Worm (Caenorhabditis elegans) whole organism, L4 larva: ENCODE measurements around the gene Y67D2.5.

ENCODE experiments used
- F26F4.8 ChIP-seq: fragments of 200-800 bp; sonication (Bioruptor generic); conservative IDR thresholded peaks from 2 replicates; pipeline ENCODE4 v1.3.6; 2022; ENCODE audit warnings: missing genetic modification characterization, missing compliant biosample characterization
- aha-1 ChIP-seq: fragments of 150-350 bp; peaks from one replicate; lab custom pipeline; 2014; ENCODE audit warnings: missing biosample characterization, missing genetic modification characterization
- ces-1 ChIP-seq: fragments of 150-350 bp; sonication (generic microtip); optimal IDR thresholded peaks from 4 replicates; lab custom pipeline; 2014; ENCODE audit warnings: missing biosample characterization, missing genetic modification reagents, missing genetic modification characterization
- hmg-1.1 ChIP-seq: fragments of 200-800 bp; sonication (Bioruptor generic); IDR thresholded peaks from 2 replicates; pipeline ENCODE4 v1.3.6; 2022; ENCODE audit warnings: missing genetic modification reagents, missing genetic modification characterization, missing compliant biosample characterization
- lin-13 ChIP-seq: fragments of 150-350 bp; optimal IDR thresholded peaks from 2 replicates; lab custom pipeline; 2014; ENCODE audit warnings: missing biosample characterization, missing genetic modification reagents, missing genetic modification characterization
- lin-38 ChIP-seq: fragments of 200-800 bp; sonication (Bioruptor generic); IDR thresholded peaks from 2 replicates; pipeline ENCODE4 v1.3.6; 2022; ENCODE audit warnings: missing genetic modification reagents, missing genetic modification characterization, missing compliant biosample characterization
- lsy-2 ChIP-seq, 2 experiments: fragments of 150-350 bp in 1 of 2; sonication (generic microtip) in 1 of 2; optimal IDR thresholded peaks; 2 replicates each; lab custom pipeline; 2014 to 2017; ENCODE audit warnings: missing biosample characterization in 2 of 2, missing genetic modification characterization in 2 of 2
- mep-1 ChIP-seq: fragments of 150-350 bp; sonication (generic microtip); optimal IDR thresholded peaks from 3 replicates; lab custom pipeline; 2014; ENCODE audit warnings: missing biosample characterization, missing genetic modification characterization
- mes-2 ChIP-seq: sonication (generic microtip); optimal IDR thresholded peaks from 2 replicates; lab custom pipeline; 2016; ENCODE audit warnings: missing genotype, mild to moderate bottlenecking, missing genetic modification characterization, missing compliant biosample characterization; ENCODE audit not compliant: poor library complexity, severe bottlenecking
- mxl-3 ChIP-seq: fragments of 200-800 bp; sonication (Bioruptor generic); optimal IDR thresholded peaks from 2 replicates; lab custom pipeline; 2018; ENCODE audit warnings: mild to moderate bottlenecking, missing genetic modification characterization, missing compliant biosample characterization
- nhr-25 ChIP-seq: sonication (generic microtip); optimal IDR thresholded peaks from 2 replicates; lab custom pipeline; 2017; ENCODE audit warnings: missing genetic modification characterization, mild to moderate bottlenecking, missing compliant biosample characterization, antibody characterized with exemption, moderate library complexity, borderline replicate concordance; ENCODE audit not compliant: insufficient read depth
- nhr-41 ChIP-seq: fragments of 200-800 bp; sonication (Bioruptor generic); IDR thresholded peaks from 2 replicates; pipeline ENCODE4 v1.3.6; 2022; ENCODE audit warnings: missing genetic modification reagents, missing genetic modification characterization, missing compliant biosample characterization
- set-16 ChIP-seq: fragments of 200-800 bp; sonication (Bioruptor generic); IDR thresholded peaks from 2 replicates; pipeline ENCODE4 v1.3.6; 2022; ENCODE audit warnings: missing genetic modification reagents, missing genetic modification characterization, missing compliant biosample characterization
- zag-1 ChIP-seq: fragments of 150-350 bp; optimal IDR thresholded peaks from 2 replicates; lab custom pipeline; 2014; ENCODE audit warnings: missing biosample characterization, missing genetic modification characterization
- ztf-11 ChIP-seq: fragments of 150-350 bp; optimal IDR thresholded peaks from 2 replicates; lab custom pipeline; 2014; ENCODE audit warnings: missing biosample characterization, missing genetic modification characterization

Gene Y67D2.5

DNA sequence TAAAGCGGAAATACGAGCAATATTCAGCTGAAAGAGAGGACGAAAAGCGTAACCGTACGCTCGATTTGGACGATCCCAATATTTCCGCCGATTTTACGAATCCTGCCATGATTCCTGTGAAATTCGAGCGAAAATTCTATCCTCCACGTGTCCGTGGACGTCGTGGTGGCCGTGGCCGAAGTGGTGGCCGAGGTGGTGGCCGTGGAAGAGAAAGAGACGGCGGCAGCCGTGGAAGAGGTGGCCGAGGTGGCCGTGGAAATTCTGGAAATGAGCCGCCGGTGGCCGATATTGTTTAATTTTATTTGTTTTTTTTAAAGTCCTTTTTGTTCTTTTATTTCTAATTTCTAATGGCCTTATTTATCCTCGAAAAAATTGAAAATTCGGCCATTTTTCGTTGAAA, 31.8 kb downstream of the Y67D2.5 start:
- no peak for TF ChIP-seq ztf-11
- peak; percentile 77; the same call in 1 of the 2 replicates for TF ChIP-seq set-16

DNA sequence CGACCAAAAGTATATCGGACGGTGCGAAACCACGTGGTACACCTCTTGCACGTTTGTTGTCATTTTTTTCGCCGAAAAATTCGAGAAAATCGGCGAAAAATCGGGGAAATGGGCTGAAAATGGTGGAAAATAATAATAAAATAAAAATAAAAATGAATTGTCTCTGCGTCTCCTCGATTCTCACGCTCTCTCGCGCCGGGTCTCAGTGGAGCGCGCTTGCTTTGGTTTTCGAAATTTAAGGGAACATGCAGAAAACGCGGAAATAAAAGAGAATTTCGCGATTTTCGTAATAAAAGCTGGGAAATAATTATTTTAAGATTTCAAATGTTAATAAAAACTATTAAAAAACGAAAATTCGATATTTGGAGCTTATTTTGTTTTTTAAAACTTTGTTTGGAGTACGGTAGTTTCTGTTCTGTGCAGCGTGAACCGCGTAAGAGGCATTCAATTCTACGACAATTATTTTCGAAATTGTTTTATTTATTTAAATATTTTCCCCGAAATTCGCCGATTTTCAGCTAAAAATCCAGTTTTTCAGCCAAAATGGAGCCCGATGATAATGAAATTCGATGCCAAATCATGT, 44.1 kb downstream of the Y67D2.5 start, which contains the start of the genes ave-1 and M01G5.1:
Gene ave-1 (minus strand): TSS at position 113 of the 583 bp plus-strand sequence.
Gene M01G5.1 (plus strand): TSS at position 539 of the 583 bp plus-strand sequence.
- TF ChIP-seq lin-13 (GFP tag; lab: Kevin White, UChicago) = peak; percentile 53
- 0 out of 2 replicates have a peak, but pooled peaks have one; percentile 20 for TF ChIP-seq hmg-1.1 (GFP tag; lab: Robert Waterston, UW)
- peak; percentile 44 for TF ChIP-seq mes-2 (tag; lab: Kevin White, UChicago)
- TF ChIP-seq aha-1 (tag; lab: Kevin White, UChicago) = peak; percentile 54
- no peak for TF ChIP-seq ces-1 (GFP tag; lab: Kevin White, UChicago)
- TF ChIP-seq F26F4.8 = no peak
- TF ChIP-seq lin-38 = peak; percentile 92
- TF ChIP-seq mep-1 (tag; lab: Kevin White, UChicago) = peak; percentile 11
- no peak for TF ChIP-seq nhr-25 (tag; lab: Kevin White, UChicago)
- TF ChIP-seq lsy-2 (tag; optimal IDR thresholded peaks at IDR 0.05; lab: Kevin White, UChicago) = peak in 1 of 2 experiments; percentile 67
- TF ChIP-seq, all 104 proteins: peak for 7

- TF ChIP-seq zag-1 (tag; lab: Kevin White, UChicago) = no peak
- no peak for TF ChIP-seq nhr-41 (GFP tag; lab: Robert Waterston, UW)
- no peak for TF ChIP-seq lsy-2 (tag; optimal IDR thresholded peaks at IDR 0.05; lab: Kevin White, UChicago)
- peak; percentile 73 for TF ChIP-seq aha-1 (tag; lab: Kevin White, UChicago)
- no peak for TF ChIP-seq mxl-3 (GFP tag; lab: Kevin White, UChicago)
- TF ChIP-seq, all 104 proteins: peak for 1
These were observed 44.8 kb downstream of the Y67D2.5 start, which contains the start of gene Y82E9BR.19 for ce11 chrIII:1495230-1495629. Gene Y82E9BR.19 (minus strand): TSS chrIII:1495330.
